Worm (Caenorhabditis elegans) whole organism, young adult: ENCODE data around the gene C36C9.11.
"Not testable (repeated sequence)": the region's sequence is repeated elsewhere in the genome, so short reads cannot be mapped to it uniquely, and the experiment has no call there.

Experiments
- ama-1 ChIP-seq, 3 experiments: fragments of 150-350 bp in 1 of 3; sonication (generic microtip) in 2 of 3; optimal IDR thresholded peaks; 2 replicates each; lab custom pipeline; 2014 to 2018; ENCODE audit warnings: missing biosample characterization in 2 of 3, missing genetic modification characterization in 2 of 3, missing genetic modification reagents in 2 of 3
- attf-3 ChIP-seq: fragments of 200-800 bp; sonication (Bioruptor generic); conservative IDR thresholded peaks from 2 replicates; pipeline ENCODE4 v1.3.6; 2022; ENCODE audit warnings: missing genetic modification reagents, missing genetic modification characterization, missing compliant biosample characterization
- efl-1 ChIP-seq: fragments of 150-350 bp; optimal IDR thresholded peaks from 2 replicates; lab custom pipeline; 2014; ENCODE audit warnings: missing biosample characterization, missing genetic modification reagents, missing genetic modification characterization
- hrde-1 ChIP-seq: sonication (generic microtip); optimal IDR thresholded peaks from 2 replicates; lab custom pipeline; 2016; ENCODE audit warnings: missing genetic modification characterization, mild to moderate bottlenecking, missing compliant biosample characterization, moderate library complexity, missing genotype, missing genetic modification reagents, borderline replicate concordance
- lsl-1 ChIP-seq: fragments of 200-800 bp; sonication (Bioruptor generic); optimal IDR thresholded peaks from 2 replicates; lab custom pipeline; 2018; ENCODE audit warnings: mild to moderate bottlenecking, missing genetic modification characterization, moderate library complexity, missing compliant biosample characterization
- mxl-1 ChIP-seq: sonication (generic microtip); optimal IDR thresholded peaks from 2 replicates; lab custom pipeline; 2016; ENCODE audit warnings: missing genetic modification characterization, missing compliant biosample characterization

- not testable (repeated sequence) for TF ChIP-seq hrde-1 (tag; lab: Kevin White, UChicago); mxl-1 (tag; lab: Kevin White, UChicago); ama-1 (optimal IDR thresholded peaks at IDR 0.05; lab: Kevin White, UChicago); ama-1 (GFP tag; optimal IDR thresholded peaks at IDR 0.05; lab: Kevin White, UChicago); attf-3 (GFP tag; lab: Robert Waterston, UW); lsl-1 (GFP tag; lab: Kevin White, UChicago); efl-1 (GFP tag; lab: Kevin White, UChicago)
Observed at ce11 chrX:1689996-1690395, 2.8 kb downstream of the C36C9.11 start, which contains the start of gene C36C9.12.
